Worm (Caenorhabditis elegans) whole organism, L3 larva: ENCODE results near the gene Y49E10.25.

Source experiments
- R02D3.7 ChIP-seq: fragments of 150-350 bp; optimal IDR thresholded peaks from 2 replicates; lab custom pipeline; 2014; ENCODE audit warnings: missing biosample characterization, missing genetic modification characterization
- ZK546.5 ChIP-seq: sonication (generic microtip); optimal IDR thresholded peaks from 2 replicates; lab custom pipeline; 2017; ENCODE audit warnings: missing biosample characterization, missing genetic modification characterization
- ama-1 ChIP-seq: fragments of 150-350 bp; optimal IDR thresholded peaks from 2 replicates; lab custom pipeline; 2018
- egl-27 ChIP-seq: sonication (generic microtip); optimal IDR thresholded peaks from 4 replicates; lab custom pipeline; 2017; ENCODE audit warnings: missing biosample characterization, missing genetic modification reagents, missing genetic modification characterization
- elt-3 ChIP-seq, 3 experiments: fragments of 150-350 bp in 1 of 3; sonication (generic microtip) in 2 of 3; optimal IDR thresholded peaks; 2 replicates in 2 of 3; 4 replicates in 1 of 3; lab custom pipeline; 2014 to 2017; ENCODE audit warnings: missing biosample characterization in 3 of 3, missing genetic modification characterization in 3 of 3
- jun-1 ChIP-seq: fragments of 150-350 bp; optimal IDR thresholded peaks from 2 replicates; lab custom pipeline; 2014; ENCODE audit warnings: missing biosample characterization, missing genetic modification reagents, missing genetic modification characterization
- nhr-237 ChIP-seq: fragments of 150-350 bp; optimal IDR thresholded peaks from 2 replicates; lab custom pipeline; 2014; ENCODE audit warnings: missing biosample characterization, missing genetic modification characterization
- snpc-4 ChIP-seq: fragments of 150-350 bp; optimal IDR thresholded peaks from 2 replicates; lab custom pipeline; 2014; ENCODE audit warnings: missing biosample characterization, missing genetic modification characterization
- tbx-2 ChIP-seq: sonication (generic microtip); optimal IDR thresholded peaks from 2 replicates; lab custom pipeline; 2016; ENCODE audit warnings: mild to moderate bottlenecking, missing genetic modification characterization, missing compliant biosample characterization
- unc-39 ChIP-seq: sonication (generic microtip); optimal IDR thresholded peaks from 4 replicates; lab custom pipeline; 2017; ENCODE audit warnings: missing biosample characterization, missing genetic modification characterization
- ztf-11 ChIP-seq: fragments of 150-350 bp; optimal IDR thresholded peaks from 2 replicates; lab custom pipeline; 2014; ENCODE audit warnings: missing biosample characterization, missing genetic modification characterization

- TF ChIP-seq egl-27: no peak
- no peak for TF ChIP-seq ZK546.5 (tag; lab: Kevin White, UChicago)
- TF ChIP-seq snpc-4: no peak
- TF ChIP-seq nhr-237 (tag; lab: Kevin White, UChicago): no peak
- no peak for TF ChIP-seq jun-1 (tag; lab: Kevin White, UChicago)
- no peak for TF ChIP-seq elt-3 (tag; optimal IDR thresholded peaks at IDR 0.05; lab: Kevin White, UChicago)
- no peak for TF ChIP-seq ztf-11
- TF ChIP-seq unc-39 (tag; lab: Kevin White, UChicago): no peak
- TF ChIP-seq tbx-2: no peak
- TF ChIP-seq ama-1: no peak
- TF ChIP-seq R02D3.7: no peak
Measured at ce11 chrIII:12439056-12439455, 52.8 kb downstream of the Y49E10.25 start.
